Worm (Caenorhabditis elegans) whole organism, L4 larva: ENCODE data around the gene smc-4.

Experiments used
- T26A8.4 ChIP-seq: fragments of 200-800 bp; sonication (Bioruptor generic); IDR thresholded peaks from 2 replicates; pipeline ENCODE4 v1.3.6; 2022; ENCODE audit warnings: missing genetic modification characterization, missing compliant biosample characterization
- aha-1 ChIP-seq: fragments of 150-350 bp; peaks from one replicate; lab custom pipeline; 2014; ENCODE audit warnings: missing biosample characterization, missing genetic modification characterization
- ama-1 ChIP-seq: fragments of 150-350 bp; optimal IDR thresholded peaks from 2 replicates; lab custom pipeline; 2014; ENCODE audit warnings: inconsistent platforms, mixed read lengths
- arid-1 ChIP-seq: fragments of 200-800 bp; sonication (Bioruptor generic); conservative IDR thresholded peaks from 2 replicates; pipeline ENCODE4 v1.3.6; 2022; ENCODE audit warnings: missing genetic modification reagents, missing genetic modification characterization, missing compliant biosample characterization
- cey-2 ChIP-seq: sonication (generic microtip); optimal IDR thresholded peaks from 3 replicates; lab custom pipeline; 2017; ENCODE audit warnings: missing genetic modification characterization, mild to moderate bottlenecking, missing compliant biosample characterization, antibody characterized with exemption, borderline replicate concordance; ENCODE audit not compliant: insufficient read depth
- ctbp-1 ChIP-seq: fragments of 200-800 bp; sonication (Bioruptor generic); IDR thresholded peaks from 2 replicates; pipeline ENCODE4 v1.3.6; 2022; ENCODE audit warnings: missing genetic modification reagents, missing genetic modification characterization, missing compliant biosample characterization
- daf-16 ChIP-seq, 3 experiments: sonication (generic microtip); optimal IDR thresholded peaks; 2 replicates each; lab custom pipeline; 2016 to 2017; ENCODE audit warnings: missing genetic modification characterization in 3 of 3, missing genetic modification reagents in 3 of 3, mild to moderate bottlenecking in 2 of 3, missing compliant biosample characterization in 2 of 3, missing biosample characterization in 1 of 3, moderate library complexity in 1 of 3
- daf-19 ChIP-seq: fragments of 200-800 bp; sonication (Bioruptor generic); conservative IDR thresholded peaks from 2 replicates; pipeline ENCODE4 v1.3.6; 2022; ENCODE audit warnings: missing genetic modification characterization, missing compliant biosample characterization
- dmd-6 ChIP-seq: fragments of 200-800 bp; sonication (Bioruptor generic); IDR thresholded peaks from 2 replicates; pipeline ENCODE4 v1.3.6; 2022; ENCODE audit warnings: missing genetic modification reagents, missing genetic modification characterization, missing compliant biosample characterization
- dve-1 ChIP-seq: sonication (generic microtip); optimal IDR thresholded peaks from 2 replicates; lab custom pipeline; 2017; ENCODE audit warnings: antibody characterized with exemption, mild to moderate bottlenecking, missing genetic modification characterization, missing compliant biosample characterization; ENCODE audit not compliant: insufficient read depth
- egl-27 ChIP-seq: sonication (generic microtip); optimal IDR thresholded peaks from 3 replicates; lab custom pipeline; 2017; ENCODE audit warnings: missing biosample characterization, missing genetic modification reagents, missing genetic modification characterization
- egl-43 ChIP-seq: fragments of 200-800 bp; sonication (Bioruptor generic); IDR thresholded peaks from 2 replicates; pipeline ENCODE4 v1.3.6; 2022; ENCODE audit warnings: missing genetic modification reagents, missing genetic modification characterization, missing compliant biosample characterization
- gei-8 ChIP-seq: fragments of 200-800 bp; sonication (Bioruptor generic); optimal IDR thresholded peaks from 2 replicates; lab custom pipeline; 2018; ENCODE audit warnings: mild to moderate bottlenecking, missing genetic modification characterization, missing compliant biosample characterization
- hlh-11 ChIP-seq: fragments of 200-800 bp; sonication (Bioruptor generic); optimal IDR thresholded peaks from 2 replicates; lab custom pipeline; 2018; ENCODE audit warnings: mild to moderate bottlenecking, missing genetic modification characterization, missing compliant biosample characterization
- hlh-30 ChIP-seq: sonication (generic microtip); optimal IDR thresholded peaks from 2 replicates; lab custom pipeline; 2017; ENCODE audit warnings: antibody characterized with exemption, mild to moderate bottlenecking, missing genetic modification characterization, missing compliant biosample characterization; ENCODE audit not compliant: insufficient read depth
- hmg-1.1 ChIP-seq: fragments of 200-800 bp; sonication (Bioruptor generic); IDR thresholded peaks from 2 replicates; pipeline ENCODE4 v1.3.6; 2022; ENCODE audit warnings: missing genetic modification reagents, missing genetic modification characterization, missing compliant biosample characterization
- lim-7 ChIP-seq: fragments of 200-800 bp; sonication (Bioruptor generic); IDR thresholded peaks from 2 replicates; pipeline ENCODE4 v1.3.6; 2022; ENCODE audit warnings: missing genetic modification characterization, missing compliant biosample characterization
- lin-1 ChIP-seq: fragments of 200-800 bp; sonication (Bioruptor generic); IDR thresholded peaks from 2 replicates; pipeline ENCODE4 v1.3.6; 2022; ENCODE audit warnings: missing genetic modification reagents, missing genetic modification characterization, missing compliant biosample characterization
- lin-29 ChIP-seq: fragments of 200-800 bp; sonication (Bioruptor generic); IDR thresholded peaks from 2 replicates; pipeline ENCODE4 v1.3.6; 2022; ENCODE audit warnings: missing genetic modification reagents, missing genetic modification characterization, missing compliant biosample characterization
- lin-39 ChIP-seq: fragments of 150-350 bp; optimal IDR thresholded peaks from 2 replicates; lab custom pipeline; 2014; ENCODE audit warnings: missing biosample characterization, missing genetic modification reagents, missing genetic modification characterization
- madf-5 ChIP-seq, 2 experiments: fragments of 200-800 bp; sonication (Bioruptor generic); IDR thresholded peaks; 2 replicates each; pipeline ENCODE4 v1.3.6; 2022; ENCODE audit warnings: missing compliant biosample characterization in 2 of 2, missing genetic modification characterization in 2 of 2
- madf-9 ChIP-seq: fragments of 200-800 bp; sonication (Bioruptor generic); conservative IDR thresholded peaks from 2 replicates; pipeline ENCODE4 v1.3.6; 2022; ENCODE audit warnings: missing genetic modification reagents, missing genetic modification characterization, missing compliant biosample characterization
- mdl-1 ChIP-seq, 2 experiments: fragments of 150-350 bp in 1 of 2; sonication (generic microtip) in 1 of 2; optimal IDR thresholded peaks; 2 replicates each; lab custom pipeline; 2014 to 2017; ENCODE audit warnings: missing biosample characterization in 2 of 2, missing genetic modification characterization in 2 of 2
- mep-1 ChIP-seq: fragments of 150-350 bp; sonication (generic microtip); optimal IDR thresholded peaks from 3 replicates; lab custom pipeline; 2014; ENCODE audit warnings: missing biosample characterization, missing genetic modification characterization
- mes-2 ChIP-seq: sonication (generic microtip); optimal IDR thresholded peaks from 2 replicates; lab custom pipeline; 2016; ENCODE audit warnings: missing genotype, mild to moderate bottlenecking, missing genetic modification characterization, missing compliant biosample characterization; ENCODE audit not compliant: poor library complexity, severe bottlenecking
- mxl-2 ChIP-seq: fragments of 200-800 bp; sonication (Bioruptor generic); conservative IDR thresholded peaks from 2 replicates; pipeline ENCODE4 v1.3.6; 2022; ENCODE audit warnings: missing genetic modification reagents, missing genetic modification characterization, missing compliant biosample characterization
- mxl-3 ChIP-seq: fragments of 200-800 bp; sonication (Bioruptor generic); optimal IDR thresholded peaks from 2 replicates; lab custom pipeline; 2018; ENCODE audit warnings: mild to moderate bottlenecking, missing genetic modification characterization, missing compliant biosample characterization
- nhr-11 ChIP-seq: fragments of 150-350 bp; optimal IDR thresholded peaks from 2 replicates; lab custom pipeline; 2014; ENCODE audit warnings: missing biosample characterization, missing genetic modification characterization
- nhr-111 ChIP-seq: fragments of 200-800 bp; sonication (Bioruptor generic); optimal IDR thresholded peaks from 2 replicates; lab custom pipeline; 2018; ENCODE audit warnings: mild to moderate bottlenecking, missing genetic modification characterization, missing compliant biosample characterization
- nhr-28 ChIP-seq: fragments of 150-350 bp; optimal IDR thresholded peaks from 2 replicates; lab custom pipeline; 2014; ENCODE audit warnings: missing biosample characterization, missing genetic modification characterization
- nhr-48 ChIP-seq: sonication (generic microtip); optimal IDR thresholded peaks from 2 replicates; lab custom pipeline; 2016; ENCODE audit warnings: mild to moderate bottlenecking, missing genetic modification characterization, missing compliant biosample characterization
- pha-4 ChIP-seq, 2 experiments: fragments of 150-350 bp in 1 of 2; fragments of 200-800 bp in 1 of 2; sonication (Bioruptor generic) in 1 of 2; IDR thresholded peaks in 1 of 2; optimal IDR thresholded peaks in 1 of 2; 2 replicates each; pipeline versions ENCODE4 v1.3.6 to Lab custom; 2014 to 2022; ENCODE audit warnings: missing genetic modification characterization in 2 of 2, missing genetic modification reagents in 2 of 2, missing biosample characterization in 1 of 2, missing compliant biosample characterization in 1 of 2
- php-3 ChIP-seq: fragments of 200-800 bp; sonication (Bioruptor generic); IDR thresholded peaks from 2 replicates; pipeline ENCODE4 v1.3.6; 2022; ENCODE audit warnings: missing genetic modification reagents, missing genetic modification characterization, missing compliant biosample characterization
- pqm-1 ChIP-seq: sonication (generic microtip); optimal IDR thresholded peaks from 2 replicates; lab custom pipeline; 2017; ENCODE audit warnings: missing biosample characterization, missing genetic modification characterization
- rbr-2 ChIP-seq: sonication (generic microtip); optimal IDR thresholded peaks from 2 replicates; lab custom pipeline; 2016; ENCODE audit warnings: missing genotype, missing genetic modification characterization, missing compliant biosample characterization
- sdz-12 ChIP-seq: fragments of 200-800 bp; sonication (Bioruptor generic); optimal IDR thresholded peaks from 2 replicates; lab custom pipeline; 2018; ENCODE audit warnings: mild to moderate bottlenecking, missing genetic modification characterization, missing compliant biosample characterization
- set-16 ChIP-seq: fragments of 200-800 bp; sonication (Bioruptor generic); IDR thresholded peaks from 2 replicates; pipeline ENCODE4 v1.3.6; 2022; ENCODE audit warnings: missing genetic modification reagents, missing genetic modification characterization, missing compliant biosample characterization
- skn-1 ChIP-seq: fragments of 150-350 bp; optimal IDR thresholded peaks from 2 replicates; lab custom pipeline; 2014; ENCODE audit warnings: missing biosample characterization, missing genetic modification characterization
- spr-3 ChIP-seq: fragments of 200-800 bp; sonication (Bioruptor generic); optimal IDR thresholded peaks from 2 replicates; lab custom pipeline; 2018; ENCODE audit warnings: mild to moderate bottlenecking, missing genetic modification characterization, missing compliant biosample characterization
- tag-97 ChIP-seq: fragments of 200-800 bp; sonication (Bioruptor generic); IDR thresholded peaks from 2 replicates; pipeline ENCODE4 v1.3.6; 2022; ENCODE audit warnings: missing genetic modification characterization, missing compliant biosample characterization
- unc-62 ChIP-seq, 3 experiments: fragments of 150-350 bp in 1 of 3; sonication (generic microtip); optimal IDR thresholded peaks in 2 of 3; peaks in 1 of 3; 1 replicate in 1 of 3; 2 replicates in 2 of 3; lab custom pipeline; 2014 to 2017; ENCODE audit warnings: missing biosample characterization in 3 of 3, missing genetic modification characterization in 3 of 3, missing genetic modification reagents in 3 of 3, missing genotype in 1 of 3
- zag-1 ChIP-seq: fragments of 150-350 bp; optimal IDR thresholded peaks from 2 replicates; lab custom pipeline; 2014; ENCODE audit warnings: missing biosample characterization, missing genetic modification characterization
- zip-2 ChIP-seq: fragments of 150-350 bp; optimal IDR thresholded peaks from 2 replicates; lab custom pipeline; 2014; ENCODE audit warnings: missing biosample characterization, missing genetic modification characterization

smc-4 gene

DNA sequence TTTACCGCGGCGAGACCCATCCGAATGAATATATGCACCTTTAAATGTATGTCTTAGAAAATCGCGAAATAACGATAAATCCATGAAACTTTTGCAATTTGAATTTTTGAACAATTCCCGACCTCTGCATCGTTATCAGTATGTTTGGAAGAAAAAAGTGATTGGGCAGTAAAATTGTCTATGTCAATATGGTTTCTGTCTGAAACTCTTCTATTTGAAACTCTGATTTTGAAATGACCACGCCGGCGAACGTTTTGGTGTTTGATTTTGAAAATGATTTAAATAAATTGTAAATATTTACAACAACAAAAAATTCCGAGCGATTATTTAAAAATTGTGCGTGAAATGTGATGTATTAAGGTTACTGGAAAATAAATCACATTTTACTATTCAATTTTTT is 26.0 kb upstream of the smc-4 start:
- TF ChIP-seq nhr-28: peak; percentile 14
- peak; percentile 61 for TF ChIP-seq pqm-1 (tag; lab: Kevin White, UChicago)
- no peak for TF ChIP-seq skn-1
- TF ChIP-seq dve-1 (tag; lab: Kevin White, UChicago): peak; percentile 51
- no peak for TF ChIP-seq daf-16 (GFP tag; optimal IDR thresholded peaks at IDR 0.05; lab: Kevin White, UChicago)
- TF ChIP-seq daf-16 (tag; optimal IDR thresholded peaks at IDR 0.05; lab: Kevin White, UChicago): peak; percentile 80
- TF ChIP-seq pha-4 (GFP tag; IDR thresholded peaks at IDR 0.05; lab: Robert Waterston, UW): no peak
- no peak for TF ChIP-seq pha-4 (tag; optimal IDR thresholded peaks at IDR 0.05; lab: Kevin White, UChicago)
- TF ChIP-seq php-3 (GFP tag; lab: Robert Waterston, UW): 0 out of 2 replicates have a peak, but pooled peaks have one; percentile 21
- TF ChIP-seq lin-39 (tag; lab: Kevin White, UChicago): no peak

ce11 chrIII:4562070-4562788 is 25.1 kb upstream of the smc-4 start, which contains the start of gene pan-1:
pan-1 (plus strand) TSS chrIII:4562738.
- no peak for TF ChIP-seq lin-29 (GFP tag; lab: Robert Waterston, UW)
- no peak for TF ChIP-seq zip-2
- TF ChIP-seq rbr-2 (tag; lab: Kevin White, UChicago): peak; percentile 68
- TF ChIP-seq spr-3 (GFP tag; lab: Kevin White, UChicago): no peak
- TF ChIP-seq aha-1 (tag; lab: Kevin White, UChicago): peak; percentile 19
- peak; percentile 81 for TF ChIP-seq hmg-1.1 (GFP tag; lab: Robert Waterston, UW)
- TF ChIP-seq dmd-6: peak; percentile 28; the same call in 1 of the 2 replicates
- TF ChIP-seq cey-2 (tag; lab: Kevin White, UChicago): no peak
- peak; percentile 59 for TF ChIP-seq hlh-30 (tag; lab: Kevin White, UChicago)
- TF ChIP-seq daf-19 (GFP tag; lab: Robert Waterston, UW): no peak
- no peak for TF ChIP-seq sdz-12 (GFP tag; lab: Kevin White, UChicago)
- no peak for TF ChIP-seq zag-1 (tag; lab: Kevin White, UChicago)
- TF ChIP-seq arid-1 (GFP tag; lab: Robert Waterston, UW): peak; percentile 46; the same call in 1 of the 2 replicates
- TF ChIP-seq hlh-11 (tag; lab: Kevin White, UChicago): peak; percentile 89
- TF ChIP-seq ctbp-1: 0 out of 2 replicates have a peak, but pooled peaks have one; percentile 54
- no peak for TF ChIP-seq lim-7
- peak; percentile 54 for TF ChIP-seq mep-1 (tag; lab: Kevin White, UChicago)
- peak; percentile 48 for TF ChIP-seq mes-2 (tag; lab: Kevin White, UChicago)
- peak in 1 of 2 experiments; percentile 7 for TF ChIP-seq daf-16 (GFP tag; optimal IDR thresholded peaks at IDR 0.05; lab: Kevin White, UChicago)
- TF ChIP-seq daf-16 (tag; optimal IDR thresholded peaks at IDR 0.05; lab: Kevin White, UChicago): peak; percentile 24
- peak; percentile 32; the same call in 1 of the 2 replicates for TF ChIP-seq set-16 (GFP tag; lab: Robert Waterston, UW)
- no peak for TF ChIP-seq nhr-111 (GFP tag; lab: Kevin White, UChicago)
- 0 out of 4 replicates have a peak, but pooled peaks of 1 of the 2 experiments have one; percentile 29 for TF ChIP-seq madf-5 (GFP tag; IDR thresholded peaks at IDR 0.05; lab: Robert Waterston, UW)
- peak; percentile 37 for TF ChIP-seq T26A8.4
- no peak for TF ChIP-seq egl-27
- peak; percentile 34 for TF ChIP-seq nhr-48 (tag; lab: Kevin White, UChicago)
- no peak for TF ChIP-seq gei-8
- no peak for TF ChIP-seq tag-97 (GFP tag; lab: Robert Waterston, UW)
- peak; percentile 15 for TF ChIP-seq nhr-11
- TF ChIP-seq unc-62 (GFP tag; optimal IDR thresholded peaks at IDR 0.05 in 1 of 2; lab: Kevin White, UChicago): peak in 1 of 2 experiments; percentile 44
- TF ChIP-seq unc-62 (tag; optimal IDR thresholded peaks at IDR 0.05; lab: Kevin White, UChicago): no peak
- peak; percentile 60 for TF ChIP-seq nhr-28
- TF ChIP-seq pha-4 (GFP tag; IDR thresholded peaks at IDR 0.05; lab: Robert Waterston, UW): no peak
- peak; percentile 50 for TF ChIP-seq pha-4 (tag; optimal IDR thresholded peaks at IDR 0.05; lab: Kevin White, UChicago)
- peak; percentile 39 for TF ChIP-seq pqm-1 (tag; lab: Kevin White, UChicago)
- TF ChIP-seq madf-9 (GFP tag; lab: Robert Waterston, UW): peak; percentile 32; the same call in 1 of the 2 replicates
- TF ChIP-seq lin-1 (GFP tag; lab: Robert Waterston, UW): 0 out of 2 replicates have a peak, but pooled peaks have one; percentile 10
- TF ChIP-seq mdl-1 (tag; optimal IDR thresholded peaks at IDR 0.05; lab: Kevin White, UChicago): peak in 1 of 2 experiments; percentile 35
- TF ChIP-seq ama-1: no peak
- TF ChIP-seq mxl-3 (GFP tag; lab: Kevin White, UChicago): peak; percentile 68
- 0 out of 2 replicates have a peak, but pooled peaks have one; percentile 35 for TF ChIP-seq mxl-2
- TF ChIP-seq egl-43 (GFP tag; lab: Robert Waterston, UW): no peak
